Worm (Caenorhabditis elegans): ENCODE measurements around the gene C55A6.12.

Gene C55A6.12

ce11 chrV:11472209-11472608, 30.7 kb downstream of the C55A6.12 start, which contains the start of the genes nas-20 and nas-21:
Gene nas-20, minus strand, starts transcription at chrV:11472309.
Gene nas-21, plus strand, starts transcription at chrV:11472564.
- no peak for TF ChIP-seq nhr-12 (tag; optimal IDR thresholded peaks at IDR 0.05)
- TF ChIP-seq mbf-1 (tag; optimal IDR thresholded peaks at IDR 0.05) = no peak

ce11 chrV:11470210-11470713, 32.7 kb downstream of the C55A6.12 start, which contains the start of gene aat-6:
Gene aat-6, minus strand, starts transcription at chrV:11470663.
- TF ChIP-seq sma-9 (GFP tag; optimal IDR thresholded peaks at IDR 0.05) (peak; percentile 54), sma-9 (tag; optimal IDR thresholded peaks at IDR 0.05) (no peak), lin-13 (GFP tag; optimal IDR thresholded peaks at IDR 0.05) (no peak), fos-1 (tag; optimal IDR thresholded peaks at IDR 0.05) (peak; percentile 82), crh-2 (tag; optimal IDR thresholded peaks at IDR 0.05) (peak; percentile 21), unc-62 (GFP tag; optimal IDR thresholded peaks at IDR 0.05) (no peak)

- TF ChIP-seq ztf-1 (GFP tag; conservative IDR thresholded peaks at IDR 0.05) = 0 out of 2 replicates have a peak, but pooled peaks have one; percentile 60
- no peak for TF ChIP-seq C34F6.9 (tag; optimal IDR thresholded peaks at IDR 0.05)
These were observed 39.9 kb downstream of the C55A6.12 start, which contains the start of gene zipt-16 for ce11 chrV:11462963-11463453. Gene zipt-16, plus strand, starts transcription at chrV:11463013.

- TF ChIP-seq nhr-6 (tag; optimal IDR thresholded peaks at IDR 0.05) (no peak), egl-27 (tag; optimal IDR thresholded peaks at IDR 0.05) (no peak), Y55F3AM.14 (GFP tag; optimal IDR thresholded peaks at IDR 0.05) (no peak)
These were observed 43.7 kb downstream of the C55A6.12 start, which contains the start of gene T11F9.1 for ce11 chrV:11459255-11459654. Gene T11F9.1, plus strand, starts transcription at chrV:11459555.

ce11 chrV:11454917-11455316, 48.0 kb downstream of the C55A6.12 start:
- TF ChIP-seq elt-3 (tag; optimal IDR thresholded peaks at IDR 0.05) (no peak), ceh-82 (tag; optimal IDR thresholded peaks at IDR 0.05) (no peak), nhr-129 (tag; optimal IDR thresholded peaks at IDR 0.05) (no peak), skn-1 (tag; optimal IDR thresholded peaks at IDR 0.05) (no peak), crh-2 (tag; optimal IDR thresholded peaks at IDR 0.05) (no peak), nhr-25 (tag; optimal IDR thresholded peaks at IDR 0.05) (no peak), nhr-6 (tag; optimal IDR thresholded peaks at IDR 0.05) (no peak), mdl-1 (tag; optimal IDR thresholded peaks at IDR 0.05) (no peak), unc-55 (GFP tag; optimal IDR thresholded peaks at IDR 0.05) (no peak), fos-1 (tag; optimal IDR thresholded peaks at IDR 0.05) (no peak), C34F6.9 (tag; optimal IDR thresholded peaks at IDR 0.05) (no peak), unc-39 (tag; optimal IDR thresholded peaks at IDR 0.05) (no peak)

All from whole organism, L2 larva.